Worm (Caenorhabditis elegans) whole organism, midembryonic: ENCODE data around the gene R144.11.
"Not testable (repeated sequence)": the region's sequence is repeated elsewhere in the genome, so short reads cannot be mapped to it uniquely, and the experiment has no call there.

Experiments used
- T22C8.4 ChIP-seq: fragments of 200-800 bp; sonication (Bioruptor generic); IDR thresholded peaks from 2 replicates; pipeline ENCODE4 v1.3.6; 2022; ENCODE audit warnings: missing genetic modification characterization, missing compliant biosample characterization
- cog-1 ChIP-seq: sonication (generic microtip); optimal IDR thresholded peaks from 2 replicates; lab custom pipeline; 2016; ENCODE audit warnings: missing genetic modification characterization, missing compliant biosample characterization
- flt-1 ChIP-seq: fragments of 200-800 bp; sonication (Bioruptor generic); IDR thresholded peaks from 2 replicates; pipeline ENCODE4 v1.3.6; 2022; ENCODE audit warnings: missing genetic modification characterization, missing compliant biosample characterization
- klf-2 ChIP-seq: fragments of 200-800 bp; sonication (Bioruptor generic); conservative IDR thresholded peaks from 2 replicates; pipeline ENCODE4 v1.3.6; 2022; ENCODE audit warnings: missing genetic modification reagents, missing genetic modification characterization, missing compliant biosample characterization
- med-1 ChIP-seq: sonication (generic microtip); optimal IDR thresholded peaks from 2 replicates; lab custom pipeline; 2017; ENCODE audit warnings: missing genetic modification characterization, mild to moderate bottlenecking, missing compliant biosample characterization, antibody characterized with exemption, missing genetic modification reagents; ENCODE audit not compliant: insufficient read depth
- ref-1 ChIP-seq: fragments of 200-800 bp; sonication (Bioruptor generic); conservative IDR thresholded peaks from 2 replicates; pipeline ENCODE4 v1.3.6; 2022; ENCODE audit warnings: missing genetic modification reagents, missing genetic modification characterization, missing compliant biosample characterization
- tab-1 ChIP-seq: fragments of 200-800 bp; sonication (Bioruptor generic); IDR thresholded peaks from 2 replicates; pipeline ENCODE4 v1.3.6; 2022; ENCODE audit warnings: missing genetic modification characterization, missing compliant biosample characterization
- ztf-23 ChIP-seq: fragments of 200-800 bp; sonication (Bioruptor generic); IDR thresholded peaks from 2 replicates; pipeline ENCODE4 v1.3.6; 2022; ENCODE audit warnings: missing genetic modification reagents, missing genetic modification characterization, missing compliant biosample characterization
- ztf-29 ChIP-seq: fragments of 200-800 bp; sonication (Bioruptor generic); IDR thresholded peaks from 2 replicates; pipeline ENCODE4 v1.3.6; 2022; ENCODE audit warnings: missing genetic modification reagents, missing genetic modification characterization, missing compliant biosample characterization

R144.11 gene

DNA sequence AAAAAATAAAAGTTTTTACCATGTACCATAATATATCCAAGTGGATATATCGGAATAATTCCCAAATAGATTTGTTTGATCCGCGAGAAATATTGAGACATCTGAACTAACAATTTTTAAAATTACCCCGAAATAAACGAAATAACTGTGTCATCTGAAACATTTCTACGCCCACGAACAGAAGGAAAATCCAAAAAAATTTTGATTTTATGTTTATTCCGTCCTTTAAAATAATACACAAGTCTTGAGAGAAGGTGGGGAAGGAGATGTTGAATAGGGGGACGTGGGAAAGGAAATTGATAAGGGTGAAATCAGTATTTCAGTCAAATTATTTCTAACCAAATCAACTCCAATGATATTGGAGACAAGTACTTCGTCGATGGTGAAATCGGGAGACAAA lies at the start of gene R144.11:
Gene R144.11, minus strand, starts transcription at position 101 of the 400 bp plus-strand sequence.
- TF ChIP-seq flt-1: no peak
- TF ChIP-seq ztf-29: no peak
- TF ChIP-seq med-1 (GFP tag; lab: Kevin White, UChicago): no peak

DNA sequence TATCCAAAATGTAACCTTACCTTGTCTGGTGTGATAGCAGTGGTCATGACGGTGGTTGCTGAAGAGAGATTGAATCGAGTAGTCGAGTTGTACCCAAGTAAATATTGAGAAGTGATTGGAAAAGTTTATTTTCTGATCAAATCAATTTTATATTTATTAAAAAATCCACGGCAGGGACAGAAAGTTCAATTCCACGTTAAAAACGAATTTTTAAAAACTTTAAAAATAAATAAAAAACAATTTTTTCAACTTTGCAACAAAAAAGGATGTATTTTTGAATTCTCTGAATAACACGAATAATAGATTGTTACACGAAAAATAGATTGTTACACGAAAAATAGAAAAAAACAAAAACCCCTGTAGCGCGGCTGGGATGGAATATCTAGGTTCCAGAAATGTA lies 47.1 kb upstream of the R144.11 start, which contains the start of gene C45G9.9:
Gene C45G9.9, minus strand, starts transcription at position 101 of the 400 bp plus-strand sequence.
- TF ChIP-seq flt-1; ref-1 (GFP tag; lab: Robert Waterston, UW); klf-2 (GFP tag; lab: Robert Waterston, UW): not testable (repeated sequence)

DNA sequence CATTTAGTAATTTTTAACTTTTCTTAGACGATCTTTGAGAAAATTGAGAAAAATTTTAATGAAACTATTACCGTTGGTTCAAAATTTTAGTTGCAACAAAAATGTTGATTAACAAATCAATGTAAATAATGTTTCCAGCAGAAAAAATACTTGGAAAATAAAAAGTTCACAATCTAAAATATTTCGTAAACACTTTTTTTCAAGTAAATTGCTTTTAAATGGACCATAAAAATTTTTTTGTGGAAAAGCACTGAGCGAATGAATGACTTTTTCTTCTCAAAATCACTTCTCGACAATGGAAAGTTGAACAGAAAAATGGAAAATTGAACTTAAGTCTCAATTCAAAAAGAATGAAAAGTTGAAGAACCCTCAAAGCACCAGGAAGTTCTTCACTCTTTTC lies 44.9 kb upstream of the R144.11 start, which contains the start of gene C45G9.8:
Gene C45G9.8, minus strand, starts transcription at position 101 of the 400 bp plus-strand sequence.
- TF ChIP-seq flt-1 (no peak), ztf-23 (no peak), cog-1 (tag; lab: Kevin White, UChicago) (no peak), klf-2 (GFP tag; lab: Robert Waterston, UW) (no peak), med-1 (GFP tag; lab: Kevin White, UChicago) (no peak), tab-1 (GFP tag; lab: Robert Waterston, UW) (no peak), ztf-29 (no peak), T22C8.4 (GFP tag; lab: Robert Waterston, UW) (no peak), ref-1 (GFP tag; lab: Robert Waterston, UW) (no peak)

DNA sequence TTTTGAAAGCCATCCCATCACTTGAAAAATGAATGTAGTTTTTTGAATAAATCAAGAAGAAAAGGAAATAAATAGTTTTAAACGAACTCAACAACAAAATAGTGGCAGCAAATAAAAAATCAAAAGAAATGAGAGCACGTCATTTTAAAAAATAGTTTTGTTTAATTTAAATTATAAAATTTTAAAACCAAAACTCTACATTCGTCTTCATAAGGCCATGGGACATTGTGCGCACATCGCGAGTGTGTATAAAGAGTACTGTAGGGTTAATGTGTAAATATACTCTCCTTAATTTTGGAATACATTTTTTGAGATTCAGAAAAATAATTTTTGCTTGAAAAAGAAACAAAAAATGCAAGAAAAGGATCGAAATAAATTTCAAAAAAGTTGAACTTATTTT lies 43.3 kb upstream of the R144.11 start, which contains the start of gene C45G9.15:
Gene C45G9.15, minus strand, starts transcription at position 101 of the 400 bp plus-strand sequence.
- TF ChIP-seq tab-1 (GFP tag; lab: Robert Waterston, UW) (no peak), ref-1 (GFP tag; lab: Robert Waterston, UW) (no peak)

DNA sequence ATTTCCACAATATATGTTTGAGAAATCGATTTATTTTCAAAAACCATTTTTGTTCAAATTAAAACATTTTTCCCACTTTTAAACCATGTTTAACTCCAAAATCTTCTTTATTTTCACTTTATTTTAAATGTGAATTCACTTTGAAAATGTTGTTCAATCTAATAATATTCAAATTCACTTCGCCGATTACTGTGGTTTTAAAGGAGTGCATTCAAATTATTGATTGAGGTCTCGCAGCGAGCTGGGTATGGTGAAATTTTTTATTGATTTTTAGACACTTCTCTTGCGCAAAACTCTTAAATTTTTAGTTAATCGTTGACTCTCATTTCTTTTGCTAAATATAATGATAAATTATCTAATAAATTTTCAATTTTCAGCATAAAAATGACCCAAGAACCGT lies 39.1 kb upstream of the R144.11 start, which contains the start of gene C45G9.5:
Gene C45G9.5, plus strand, starts transcription at position 378 of the 400 bp plus-strand sequence.
- TF ChIP-seq med-1 (GFP tag; lab: Kevin White, UChicago): no peak
- no peak for TF ChIP-seq T22C8.4 (GFP tag; lab: Robert Waterston, UW)
- TF ChIP-seq klf-2 (GFP tag; lab: Robert Waterston, UW): no peak
- no peak for TF ChIP-seq tab-1 (GFP tag; lab: Robert Waterston, UW)
- TF ChIP-seq ztf-29: no peak
- TF ChIP-seq flt-1: no peak

DNA sequence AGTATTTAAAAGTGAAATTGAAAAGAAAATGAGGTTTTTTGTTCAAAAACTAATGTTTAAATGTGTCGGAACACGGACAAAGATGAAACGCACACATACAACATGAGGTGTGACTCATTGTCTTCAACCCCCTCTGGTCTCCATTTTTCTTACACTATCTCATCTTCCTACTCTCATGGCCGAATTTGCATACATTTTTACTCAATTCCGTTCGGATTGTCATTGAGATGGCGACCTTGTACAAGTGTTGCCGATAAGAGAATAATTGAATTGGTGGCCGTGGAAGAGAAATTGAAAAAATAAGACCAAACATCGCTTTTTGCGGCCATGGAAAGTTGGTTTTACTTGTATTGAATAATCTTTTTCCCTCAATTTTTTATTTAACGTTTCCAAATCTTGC lies 38.5 kb upstream of the R144.11 start, which contains the start of gene txbp-3:
Gene txbp-3, minus strand, starts transcription at position 285 of the 400 bp plus-strand sequence.
- TF ChIP-seq ztf-29 (no peak), cog-1 (tag; lab: Kevin White, UChicago) (peak; percentile 21), ztf-23 (peak; percentile 71)

DNA sequence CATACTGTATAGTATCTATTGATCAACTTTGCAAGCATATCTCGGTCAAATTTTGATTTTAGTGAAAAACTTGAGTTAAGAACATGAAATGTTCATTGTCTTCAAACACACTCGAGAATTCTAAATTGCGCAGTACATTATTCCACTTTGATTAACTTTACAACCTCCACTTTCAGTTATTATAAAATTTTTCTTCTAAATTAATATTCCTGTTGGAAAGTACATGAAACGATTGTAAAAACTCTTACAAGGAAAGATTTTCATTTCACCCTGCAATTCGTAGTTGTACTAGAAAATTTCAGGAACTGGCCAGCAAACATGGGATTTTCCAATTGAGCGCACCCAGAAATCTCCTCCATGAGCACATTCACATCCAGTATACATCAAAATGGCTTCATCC lies 36.1 kb upstream of the R144.11 start, which contains the start of gene C45G9.14:
Gene C45G9.14, plus strand, starts transcription at position 301 of the 400 bp plus-strand sequence.
- no peak for TF ChIP-seq klf-2 (GFP tag; lab: Robert Waterston, UW)
- no peak for TF ChIP-seq med-1 (GFP tag; lab: Kevin White, UChicago)
- TF ChIP-seq cog-1 (tag; lab: Kevin White, UChicago): no peak
- TF ChIP-seq T22C8.4 (GFP tag; lab: Robert Waterston, UW): no peak
- no peak for TF ChIP-seq tab-1 (GFP tag; lab: Robert Waterston, UW)
- TF ChIP-seq ztf-29: no peak
- TF ChIP-seq ref-1 (GFP tag; lab: Robert Waterston, UW): no peak
- no peak for TF ChIP-seq ztf-23
- no peak for TF ChIP-seq flt-1

DNA sequence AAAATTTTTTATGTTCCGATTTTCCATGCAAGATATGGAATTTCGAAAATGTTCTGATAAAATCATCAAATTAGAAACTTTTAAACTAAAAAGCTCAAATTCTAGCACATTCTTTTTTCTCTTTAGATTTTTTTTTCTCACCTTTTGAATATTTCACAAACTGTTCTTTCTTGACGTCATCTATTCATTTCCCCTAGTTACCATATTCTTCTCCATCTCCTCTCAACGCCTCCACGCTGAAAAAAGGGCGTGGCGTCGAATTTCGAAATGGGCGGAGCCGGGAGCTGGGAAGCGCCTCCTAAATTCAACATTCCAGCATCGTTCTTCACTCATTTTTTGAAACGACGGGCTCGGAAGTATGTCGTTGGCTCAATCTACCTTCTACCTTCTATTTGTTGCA lies 33.5 kb upstream of the R144.11 start, which contains the start of gene nlp-43:
Gene nlp-43, plus strand, starts transcription at position 301 of the 400 bp plus-strand sequence.
- TF ChIP-seq tab-1 (GFP tag; lab: Robert Waterston, UW) (no peak), T22C8.4 (GFP tag; lab: Robert Waterston, UW) (no peak), klf-2 (GFP tag; lab: Robert Waterston, UW) (no peak)

DNA sequence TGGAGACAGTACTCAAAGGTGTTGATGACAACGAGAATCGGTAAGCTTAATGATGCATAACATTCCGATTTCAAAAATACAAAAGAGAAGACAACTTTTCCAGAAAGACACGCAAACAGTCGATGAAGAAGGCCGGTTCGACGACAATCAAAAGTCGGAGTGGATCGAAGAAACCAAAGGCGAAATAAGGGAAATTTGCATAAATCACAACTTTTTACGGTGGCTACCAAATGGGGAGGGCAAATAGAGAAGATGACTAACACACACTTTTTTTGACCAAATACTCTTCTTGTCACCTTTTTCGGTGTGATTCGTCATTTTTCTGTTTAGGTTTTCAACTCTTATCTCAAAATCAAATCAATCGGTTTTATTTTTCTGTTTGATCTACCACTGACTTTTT lies 27.5 kb upstream of the R144.11 start, which contains the start of gene C45G9.6:
Gene C45G9.6, plus strand, starts transcription at position 301 of the 400 bp plus-strand sequence.
- TF ChIP-seq med-1 (GFP tag; lab: Kevin White, UChicago) (no peak), ztf-23 (no peak), ref-1 (GFP tag; lab: Robert Waterston, UW) (no peak), flt-1 (no peak), T22C8.4 (GFP tag; lab: Robert Waterston, UW) (no peak), cog-1 (tag; lab: Kevin White, UChicago) (no peak), tab-1 (GFP tag; lab: Robert Waterston, UW) (no peak), ztf-29 (no peak), klf-2 (GFP tag; lab: Robert Waterston, UW) (no peak)

DNA sequence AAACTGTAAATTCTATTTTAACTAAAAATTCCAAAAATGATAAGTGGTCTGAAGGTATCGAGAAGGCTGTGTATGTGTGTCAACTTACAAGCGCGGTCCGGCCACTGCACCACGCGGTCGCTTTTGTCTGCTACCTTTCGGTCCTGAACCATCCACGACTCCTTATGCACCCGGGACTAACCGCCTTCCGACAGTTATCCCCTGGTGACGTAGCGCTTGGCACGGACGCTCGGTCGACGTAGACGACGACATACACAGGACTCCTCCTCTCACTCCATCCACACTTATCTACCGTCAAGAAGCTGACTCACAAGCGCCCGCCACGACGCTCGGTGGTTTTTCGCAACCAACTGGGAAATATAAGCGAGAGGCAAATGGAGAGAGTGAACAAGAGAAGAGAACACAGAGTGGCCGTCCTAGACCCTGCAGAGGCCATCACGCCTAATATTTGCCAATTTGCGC lies 22.8 kb upstream of the R144.11 start:
- TF ChIP-seq flt-1: peak; percentile 94
- TF ChIP-seq ztf-29: peak; percentile 90
- peak; percentile 91 for TF ChIP-seq tab-1 (GFP tag; lab: Robert Waterston, UW)
- TF ChIP-seq cog-1 (tag; lab: Kevin White, UChicago): peak; percentile 78
- peak; percentile 85 for TF ChIP-seq T22C8.4 (GFP tag; lab: Robert Waterston, UW)
- peak; percentile 29 for TF ChIP-seq med-1 (GFP tag; lab: Kevin White, UChicago)
- TF ChIP-seq ztf-23: peak; percentile 95
- TF ChIP-seq ref-1 (GFP tag; lab: Robert Waterston, UW): peak; percentile 82
- TF ChIP-seq klf-2 (GFP tag; lab: Robert Waterston, UW): peak; percentile 87
